Worm (Caenorhabditis elegans) whole organism, L3 larva: ENCODE data around the gene srd-25.

ENCODE experiments used
- R02D3.7 ChIP-seq: fragments of 150-350 bp; optimal IDR thresholded peaks from 2 replicates; lab custom pipeline; 2014; ENCODE audit warnings: missing biosample characterization, missing genetic modification characterization
- ama-1 ChIP-seq: fragments of 150-350 bp; optimal IDR thresholded peaks from 2 replicates; lab custom pipeline; 2018
- ceh-16 ChIP-seq: sonication (generic microtip); optimal IDR thresholded peaks from 2 replicates; lab custom pipeline; 2017; ENCODE audit warnings: missing biosample characterization, missing genetic modification characterization
- ceh-28 ChIP-seq: fragments of 150-350 bp; optimal IDR thresholded peaks from 2 replicates; lab custom pipeline; 2014; ENCODE audit warnings: missing biosample characterization, missing genetic modification reagents, missing genetic modification characterization
- daf-12 ChIP-seq: fragments of 150-350 bp; optimal IDR thresholded peaks from 2 replicates; lab custom pipeline; 2014; ENCODE audit warnings: missing biosample characterization, missing genetic modification reagents, missing genetic modification characterization
- egl-27 ChIP-seq: sonication (generic microtip); optimal IDR thresholded peaks from 4 replicates; lab custom pipeline; 2017; ENCODE audit warnings: missing biosample characterization, missing genetic modification reagents, missing genetic modification characterization
- egl-5 ChIP-seq: fragments of 150-350 bp; optimal IDR thresholded peaks from 2 replicates; lab custom pipeline; 2017; ENCODE audit warnings: missing biosample characterization, missing genetic modification reagents, missing genetic modification characterization, inconsistent platforms
- elt-1 ChIP-seq: fragments of 150-350 bp; optimal IDR thresholded peaks from 2 replicates; lab custom pipeline; 2014; ENCODE audit warnings: missing biosample characterization, missing genetic modification characterization
- elt-2 ChIP-seq: sonication (generic microtip); optimal IDR thresholded peaks from 2 replicates; lab custom pipeline; 2016; ENCODE audit warnings: missing genetic modification reagents, mild to moderate bottlenecking, missing genetic modification characterization, missing compliant biosample characterization
- elt-3 ChIP-seq, 3 experiments: fragments of 150-350 bp in 1 of 3; sonication (generic microtip) in 2 of 3; optimal IDR thresholded peaks; 2 replicates in 2 of 3; 4 replicates in 1 of 3; lab custom pipeline; 2014 to 2017; ENCODE audit warnings: missing biosample characterization in 3 of 3, missing genetic modification characterization in 3 of 3
- jun-1 ChIP-seq: fragments of 150-350 bp; optimal IDR thresholded peaks from 2 replicates; lab custom pipeline; 2014; ENCODE audit warnings: missing biosample characterization, missing genetic modification reagents, missing genetic modification characterization
- lin-15B ChIP-seq: fragments of 150-350 bp; optimal IDR thresholded peaks from 2 replicates; lab custom pipeline; 2014; ENCODE audit warnings: missing biosample characterization, missing genetic modification characterization
- lin-39 ChIP-seq: fragments of 150-350 bp; optimal IDR thresholded peaks from 2 replicates; lab custom pipeline; 2018; ENCODE audit warnings: missing biosample characterization, missing genetic modification reagents, missing genetic modification characterization
- lsy-12 ChIP-seq: sonication (generic microtip); optimal IDR thresholded peaks from 2 replicates; lab custom pipeline; 2016; ENCODE audit warnings: mild to moderate bottlenecking, missing genetic modification characterization, missing compliant biosample characterization
- mdl-1 ChIP-seq: fragments of 150-350 bp; optimal IDR thresholded peaks from 2 replicates; lab custom pipeline; 2014; ENCODE audit warnings: missing biosample characterization, missing genetic modification characterization
- mml-1 ChIP-seq: fragments of 150-350 bp; sonication (generic microtip); optimal IDR thresholded peaks from 3 replicates; lab custom pipeline; 2014; ENCODE audit warnings: missing biosample characterization, missing genetic modification characterization
- nfya-1 ChIP-seq: sonication (generic microtip); optimal IDR thresholded peaks from 2 replicates; lab custom pipeline; 2017; ENCODE audit warnings: missing genetic modification characterization, mild to moderate bottlenecking, missing compliant biosample characterization, antibody characterized with exemption, moderate library complexity; ENCODE audit not compliant: insufficient read depth
- nhr-12 ChIP-seq: fragments of 150-350 bp; optimal IDR thresholded peaks from 2 replicates; lab custom pipeline; 2014; ENCODE audit warnings: missing biosample characterization, missing genetic modification characterization
- nhr-23 ChIP-seq: fragments of 150-350 bp; optimal IDR thresholded peaks from 2 replicates; lab custom pipeline; 2014; ENCODE audit warnings: missing biosample characterization, missing genetic modification reagents, missing genetic modification characterization
- nhr-237 ChIP-seq: fragments of 150-350 bp; optimal IDR thresholded peaks from 2 replicates; lab custom pipeline; 2014; ENCODE audit warnings: missing biosample characterization, missing genetic modification characterization
- nhr-25 ChIP-seq: sonication (generic microtip); optimal IDR thresholded peaks from 2 replicates; lab custom pipeline; 2017; ENCODE audit warnings: missing biosample characterization, missing genetic modification characterization
- nhr-28 ChIP-seq: fragments of 150-350 bp; optimal IDR thresholded peaks from 2 replicates; lab custom pipeline; 2014; ENCODE audit warnings: missing biosample characterization, missing genetic modification characterization
- nhr-43 ChIP-seq: sonication (generic microtip); optimal IDR thresholded peaks from 2 replicates; lab custom pipeline; 2016; ENCODE audit warnings: mild to moderate bottlenecking, missing genetic modification characterization, missing compliant biosample characterization; ENCODE audit not compliant: poor library complexity, severe bottlenecking
- nhr-67 ChIP-seq: fragments of 150-350 bp; optimal IDR thresholded peaks from 2 replicates; lab custom pipeline; 2014; ENCODE audit warnings: missing biosample characterization, missing genetic modification characterization
- nhr-76 ChIP-seq: fragments of 150-350 bp; sonication (generic microtip); optimal IDR thresholded peaks from 5 replicates; lab custom pipeline; 2014; ENCODE audit warnings: missing biosample characterization, missing genetic modification characterization
- nhr-77 ChIP-seq: fragments of 150-350 bp; optimal IDR thresholded peaks from 2 replicates; lab custom pipeline; 2014; ENCODE audit warnings: missing biosample characterization, missing genetic modification characterization
- pha-4 ChIP-seq: fragments of 150-350 bp; optimal IDR thresholded peaks from 2 replicates; lab custom pipeline; 2014; ENCODE audit warnings: missing biosample characterization, missing genetic modification reagents, missing genetic modification characterization
- pqm-1 ChIP-seq: fragments of 150-350 bp; optimal IDR thresholded peaks from 2 replicates; lab custom pipeline; 2017; ENCODE audit warnings: missing biosample characterization, missing genetic modification characterization, inconsistent platforms
- sea-2 ChIP-seq: fragments of 150-350 bp; sonication (generic microtip); optimal IDR thresholded peaks from 4 replicates; lab custom pipeline; 2014; ENCODE audit warnings: missing biosample characterization, missing genetic modification reagents, missing genetic modification characterization
- skn-1 ChIP-seq: fragments of 150-350 bp; optimal IDR thresholded peaks from 2 replicates; lab custom pipeline; 2014; ENCODE audit warnings: missing biosample characterization, missing genetic modification characterization
- snpc-4 ChIP-seq: fragments of 150-350 bp; optimal IDR thresholded peaks from 2 replicates; lab custom pipeline; 2014; ENCODE audit warnings: missing biosample characterization, missing genetic modification characterization
- tbx-2 ChIP-seq: sonication (generic microtip); optimal IDR thresholded peaks from 2 replicates; lab custom pipeline; 2016; ENCODE audit warnings: mild to moderate bottlenecking, missing genetic modification characterization, missing compliant biosample characterization
- zag-1 ChIP-seq: fragments of 150-350 bp; optimal IDR thresholded peaks from 2 replicates; lab custom pipeline; 2014; ENCODE audit warnings: missing biosample characterization, missing genetic modification characterization
- ztf-4 ChIP-seq: fragments of 150-350 bp; optimal IDR thresholded peaks from 2 replicates; lab custom pipeline; 2014; ENCODE audit warnings: missing biosample characterization, missing genetic modification characterization

Gene srd-25

DNA sequence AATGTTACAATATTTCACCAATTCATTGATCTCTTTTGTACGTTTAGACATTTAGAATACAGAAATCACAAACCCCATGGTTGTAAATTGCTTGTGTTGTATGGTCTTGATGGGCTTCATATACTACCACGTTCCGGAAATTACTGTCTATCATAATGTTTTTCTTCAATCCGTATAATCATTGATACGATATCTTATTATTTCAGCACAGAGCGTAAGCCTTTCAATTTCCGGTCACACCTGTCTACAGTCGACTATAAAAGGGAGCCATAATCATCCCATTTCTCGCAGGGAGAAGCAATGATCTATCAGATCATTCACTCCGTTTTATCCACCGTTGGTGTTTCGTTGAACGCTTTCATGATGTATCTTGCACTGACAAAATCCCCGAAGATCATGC, 2.3 kb upstream of the srd-25 start, which contains the start of gene srd-30:
Gene srd-30 (plus strand): TSS at position 301 of the 400 bp plus-strand sequence.
- no peak for TF ChIP-seq nhr-77
- TF ChIP-seq nhr-25 (tag; lab: Kevin White, UChicago) = no peak
- no peak for TF ChIP-seq ceh-28 (tag; lab: Kevin White, UChicago)
- TF ChIP-seq nhr-12 (tag; lab: Kevin White, UChicago) = no peak
- no peak for TF ChIP-seq snpc-4
- no peak for TF ChIP-seq ztf-4 (tag; lab: Kevin White, UChicago)
- TF ChIP-seq egl-27 = no peak
- TF ChIP-seq lin-15B (tag; lab: Kevin White, UChicago) = no peak
- no peak for TF ChIP-seq sea-2 (GFP tag; lab: Kevin White, UChicago)
- no peak for TF ChIP-seq lin-39 (tag; lab: Kevin White, UChicago)
- TF ChIP-seq nhr-28 (tag; lab: Kevin White, UChicago) = no peak
- no peak for TF ChIP-seq nhr-43 (tag; lab: Kevin White, UChicago)
- no peak for TF ChIP-seq R02D3.7
- no peak for TF ChIP-seq tbx-2 (tag; lab: Kevin White, UChicago)
- TF ChIP-seq elt-3 (tag; optimal IDR thresholded peaks at IDR 0.05; lab: Kevin White, UChicago) = no peak
- TF ChIP-seq mml-1 (tag; lab: Kevin White, UChicago) = no peak
- TF ChIP-seq nhr-237 (tag; lab: Kevin White, UChicago) = no peak

DNA sequence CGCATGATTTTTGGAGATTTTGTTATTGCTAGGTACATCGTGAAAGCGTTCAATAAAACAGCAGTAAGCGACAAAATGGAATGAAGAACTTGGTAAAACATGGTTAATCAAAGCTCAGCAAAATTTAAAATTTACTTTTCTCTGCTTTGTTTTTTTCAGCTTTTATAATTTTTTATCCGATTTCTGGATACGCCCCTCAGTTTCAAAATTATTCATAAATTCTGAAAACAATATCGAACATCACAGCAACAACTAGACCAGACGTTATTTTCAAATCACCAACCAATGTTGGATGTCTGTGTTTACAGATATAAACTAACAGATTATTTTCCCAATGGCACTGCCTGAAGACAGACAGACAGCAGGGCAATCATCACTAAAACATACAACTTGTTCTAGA, 2.8 kb downstream of the srd-25 start, which contains the start of gene srd-31:
Gene srd-31 (minus strand): TSS at position 101 of the 400 bp plus-strand sequence.
- TF ChIP-seq pha-4 (tag; lab: Kevin White, UChicago) (no peak), R02D3.7 (no peak), nhr-76 (tag; lab: Kevin White, UChicago) (no peak), lsy-12 (tag; lab: Kevin White, UChicago) (no peak), nhr-25 (tag; lab: Kevin White, UChicago) (no peak), sea-2 (GFP tag; lab: Kevin White, UChicago) (no peak), ceh-28 (tag; lab: Kevin White, UChicago) (no peak), nhr-67 (tag; lab: Kevin White, UChicago) (no peak), lin-15B (tag; lab: Kevin White, UChicago) (no peak), pqm-1 (tag; lab: Kevin White, UChicago) (no peak)
- TF ChIP-seq, all 47 proteins: peak for 0

DNA sequence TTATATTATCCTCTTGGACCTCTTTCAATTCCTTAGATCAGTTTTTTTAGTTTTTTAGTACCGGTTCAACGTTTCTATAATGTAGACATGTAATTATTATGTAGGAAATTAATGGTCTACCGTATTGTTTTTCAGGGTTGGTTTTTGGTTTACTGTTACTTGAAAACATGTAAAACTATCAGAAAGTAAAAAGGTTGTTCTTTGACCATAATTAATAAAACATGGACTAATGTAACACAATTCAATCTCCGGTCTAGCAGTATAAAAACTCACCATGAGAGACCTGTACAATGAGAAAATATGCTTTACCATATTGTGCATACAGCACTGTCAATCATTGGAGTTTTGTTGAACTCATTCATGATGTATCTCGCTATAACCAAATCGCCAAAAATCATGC, 3.6 kb downstream of the srd-25 start, which contains the start of gene srd-29:
Gene srd-29 (plus strand): TSS at position 301 of the 400 bp plus-strand sequence.
- TF ChIP-seq ama-1 (lab: Kevin White, UChicago) = no peak
- TF ChIP-seq ceh-28 (tag; lab: Kevin White, UChicago) = no peak
- no peak for TF ChIP-seq mml-1 (tag; lab: Kevin White, UChicago)
- TF ChIP-seq nhr-12 (tag; lab: Kevin White, UChicago) = no peak
- TF ChIP-seq lin-15B (tag; lab: Kevin White, UChicago) = no peak
- no peak for TF ChIP-seq daf-12 (tag; lab: Kevin White, UChicago)
- no peak for TF ChIP-seq sea-2 (GFP tag; lab: Kevin White, UChicago)

- TF ChIP-seq zag-1 (tag; lab: Kevin White, UChicago) (no peak), elt-1 (tag; lab: Kevin White, UChicago) (no peak), nhr-43 (tag; lab: Kevin White, UChicago) (no peak), ceh-16 (tag; lab: Kevin White, UChicago) (no peak), skn-1 (no peak), jun-1 (tag; lab: Kevin White, UChicago) (no peak), egl-27 (no peak), nfya-1 (tag; lab: Kevin White, UChicago) (no peak), mdl-1 (tag; lab: Kevin White, UChicago) (no peak), lin-15B (tag; lab: Kevin White, UChicago) (no peak), egl-5 (no peak), lin-39 (tag; lab: Kevin White, UChicago) (no peak), lsy-12 (tag; lab: Kevin White, UChicago) (no peak), nhr-28 (tag; lab: Kevin White, UChicago) (no peak), elt-2 (tag; lab: Kevin White, UChicago) (no peak), nhr-23 (tag; lab: Kevin White, UChicago) (no peak)
These were observed 6.0 kb downstream of the srd-25 start, which contains the start of gene clec-45 for ce11 chrV:7637801-7638200. Gene clec-45, plus strand, starts transcription at chrV:7638101.
